Worm (Caenorhabditis elegans): Measurements from ENCODE around the gene him-17.

ce11 chrV:13193488-13194042 is 17.1 kb downstream of the him-17 start, which contains the start of gene sun-1:
- TF ChIP-seq alr-1 (tag; optimal IDR thresholded peaks at IDR 0.05): no peak
- TF ChIP-seq ama-1 (optimal IDR thresholded peaks at IDR 0.05): no peak
- no peak for TF ChIP-seq nhr-237 (tag; optimal IDR thresholded peaks at IDR 0.05)
- no peak for TF ChIP-seq lin-13 (GFP tag; optimal IDR thresholded peaks at IDR 0.05)
- TF ChIP-seq elt-3 (tag; optimal IDR thresholded peaks at IDR 0.05): no peak
- TF ChIP-seq nhr-25 (tag; optimal IDR thresholded peaks at IDR 0.05): no peak
- no peak for TF ChIP-seq unc-62 (GFP tag; optimal IDR thresholded peaks at IDR 0.05)
- no peak for TF ChIP-seq lsy-2 (tag; optimal IDR thresholded peaks at IDR 0.05)
